Worm (Caenorhabditis elegans) whole organism, L1 larva: ENCODE measurements around the gene B0285.6.

Source experiments
- C34B4.2 ChIP-seq: sonication (generic microtip); optimal IDR thresholded peaks from 2 replicates; lab custom pipeline; 2017; ENCODE audit warnings: mild to moderate bottlenecking, missing genetic modification characterization, missing compliant biosample characterization
- F16B12.6 ChIP-seq: fragments of 150-350 bp; optimal IDR thresholded peaks from 2 replicates; lab custom pipeline; 2014; ENCODE audit warnings: missing biosample characterization, missing genetic modification characterization
- blmp-1 ChIP-seq: fragments of 150-350 bp; optimal IDR thresholded peaks from 2 replicates; lab custom pipeline; 2014; ENCODE audit warnings: missing biosample characterization, missing genetic modification characterization
- dpl-1 ChIP-seq, 3 experiments: fragments of 150-350 bp in 2 of 3; sonication (generic microtip) in 1 of 3; optimal IDR thresholded peaks; 2 replicates each; lab custom pipeline; 2014 to 2017; ENCODE audit warnings: missing biosample characterization in 3 of 3, missing genetic modification characterization in 3 of 3, missing genetic modification reagents in 3 of 3
- efl-1 ChIP-seq, 4 experiments: fragments of 150-350 bp; optimal IDR thresholded peaks in 3 of 4; peaks in 1 of 4; 1 replicate in 1 of 4; 2 replicates in 3 of 4; lab custom pipeline; 2014; ENCODE audit warnings: missing biosample characterization in 2 of 4, missing genetic modification characterization in 2 of 4, missing genetic modification reagents in 2 of 4
- egl-13 ChIP-seq: sonication (generic microtip); optimal IDR thresholded peaks from 2 replicates; lab custom pipeline; 2016; ENCODE audit warnings: missing genotype, missing genetic modification reagents, missing genetic modification characterization, missing compliant biosample characterization
- elt-2 ChIP-seq: sonication (generic microtip); optimal IDR thresholded peaks from 2 replicates; lab custom pipeline; 2016; ENCODE audit warnings: missing genetic modification characterization, mild to moderate bottlenecking, inconsistent platforms, missing compliant biosample characterization, missing genetic modification reagents
- elt-3 ChIP-seq, 6 experiments: fragments of 150-350 bp in 1 of 6; sonication (generic microtip); optimal IDR thresholded peaks; 2 replicates each; lab custom pipeline; 2017 to 2018; ENCODE audit warnings: missing biosample characterization in 6 of 6, missing genetic modification characterization in 6 of 6, inconsistent platforms in 1 of 6
- grh-1 ChIP-seq: fragments of 200-800 bp; sonication (Bioruptor generic); IDR thresholded peaks from 2 replicates; pipeline ENCODE4 v1.3.6; 2022; ENCODE audit warnings: missing genetic modification reagents, missing genetic modification characterization, missing compliant biosample characterization
- lin-14 ChIP-seq: fragments of 200-800 bp; sonication (Bioruptor generic); optimal IDR thresholded peaks from 2 replicates; lab custom pipeline; 2018; ENCODE audit warnings: mild to moderate bottlenecking, missing genetic modification characterization, moderate library complexity, missing compliant biosample characterization
- lin-39 ChIP-seq: fragments of 150-350 bp; optimal IDR thresholded peaks from 2 replicates; lab custom pipeline; 2014; ENCODE audit warnings: missing biosample characterization, missing genetic modification reagents, missing genetic modification characterization
- lir-3 ChIP-seq: sonication (generic microtip); optimal IDR thresholded peaks from 2 replicates; lab custom pipeline; 2016; ENCODE audit warnings: mild to moderate bottlenecking, missing genetic modification characterization, moderate library complexity, missing compliant biosample characterization; ENCODE audit not compliant: poor library complexity
- lsy-2 ChIP-seq, 2 experiments: fragments of 150-350 bp; optimal IDR thresholded peaks; 2 replicates each; lab custom pipeline; 2014; ENCODE audit warnings: missing biosample characterization in 2 of 2, missing genetic modification characterization in 2 of 2
- mep-1 ChIP-seq: fragments of 150-350 bp; optimal IDR thresholded peaks from 2 replicates; lab custom pipeline; 2014; ENCODE audit warnings: missing biosample characterization, missing genetic modification characterization
- nhr-237 ChIP-seq: fragments of 150-350 bp; optimal IDR thresholded peaks from 2 replicates; lab custom pipeline; 2014; ENCODE audit warnings: missing biosample characterization, missing genetic modification characterization
- nhr-28 ChIP-seq: fragments of 150-350 bp; optimal IDR thresholded peaks from 2 replicates; lab custom pipeline; 2014; ENCODE audit warnings: missing biosample characterization, missing genetic modification characterization
- nhr-71 ChIP-seq: sonication (generic microtip); optimal IDR thresholded peaks from 2 replicates; lab custom pipeline; 2016; ENCODE audit warnings: mild to moderate bottlenecking, missing genetic modification characterization, moderate library complexity, missing compliant biosample characterization
- nhr-77 ChIP-seq: fragments of 150-350 bp; optimal IDR thresholded peaks from 2 replicates; lab custom pipeline; 2014; ENCODE audit warnings: missing biosample characterization, missing genetic modification characterization
- nhr-85 ChIP-seq: sonication (generic microtip); peaks from one replicate; lab custom pipeline; 2016; ENCODE audit warnings: missing genetic modification characterization, inconsistent platforms, missing compliant biosample characterization
- skn-1 ChIP-seq: fragments of 150-350 bp; optimal IDR thresholded peaks from 2 replicates; lab custom pipeline; 2014; ENCODE audit warnings: missing biosample characterization, missing genetic modification characterization
- snu-23 ChIP-seq: sonication (generic microtip); optimal IDR thresholded peaks from 2 replicates; lab custom pipeline; 2016; ENCODE audit warnings: missing genetic modification characterization, missing compliant biosample characterization
- unc-130 ChIP-seq: fragments of 150-350 bp; optimal IDR thresholded peaks from 2 replicates; lab custom pipeline; 2017; ENCODE audit warnings: missing biosample characterization, missing genetic modification characterization, inconsistent platforms
- unc-62 ChIP-seq: fragments of 150-350 bp; optimal IDR thresholded peaks from 2 replicates; lab custom pipeline; 2014; ENCODE audit warnings: missing biosample characterization, missing genetic modification reagents, missing genetic modification characterization
- unc-86 ChIP-seq: sonication (generic microtip); optimal IDR thresholded peaks from 2 replicates; lab custom pipeline; 2016; ENCODE audit warnings: missing genetic modification characterization, missing compliant biosample characterization
- unc-98 ChIP-seq: fragments of 200-800 bp; sonication (Bioruptor generic); IDR thresholded peaks from 2 replicates; pipeline ENCODE4 v1.3.6; 2022; ENCODE audit warnings: missing genetic modification characterization, missing compliant biosample characterization
- zag-1 ChIP-seq: fragments of 150-350 bp; optimal IDR thresholded peaks from 2 replicates; lab custom pipeline; 2014; ENCODE audit warnings: missing biosample characterization, missing genetic modification characterization

The B0285.6 gene

DNA sequence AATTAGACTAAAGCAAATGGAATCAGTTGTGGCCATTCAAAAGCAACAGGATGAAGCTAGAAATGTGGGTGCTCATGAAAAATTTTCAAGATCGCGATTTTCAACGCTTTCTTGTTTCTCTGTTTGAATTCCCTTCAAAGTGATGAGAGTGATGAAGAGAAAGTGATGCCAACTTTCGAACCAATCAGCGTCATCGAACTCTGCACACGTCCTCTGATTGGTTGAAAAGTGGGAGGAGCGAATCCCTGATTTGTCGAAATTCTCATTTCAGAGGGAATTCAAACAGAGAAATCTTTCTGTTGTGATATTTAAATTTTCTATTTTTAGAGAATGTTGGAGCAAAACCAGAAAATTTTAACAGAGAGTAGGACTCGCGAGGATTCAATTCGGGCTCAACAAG lies 32.2 kb downstream of the B0285.6 start:
- TF ChIP-seq skn-1: no peak
- TF ChIP-seq efl-1 (optimal IDR thresholded peaks at IDR 0.05; lab: Kevin White, UChicago): no peak
- TF ChIP-seq efl-1 (GFP tag; optimal IDR thresholded peaks at IDR 0.05 in 1 of 2; lab: Kevin White, UChicago): peak in 1 of 2 experiments; percentile 36

DNA sequence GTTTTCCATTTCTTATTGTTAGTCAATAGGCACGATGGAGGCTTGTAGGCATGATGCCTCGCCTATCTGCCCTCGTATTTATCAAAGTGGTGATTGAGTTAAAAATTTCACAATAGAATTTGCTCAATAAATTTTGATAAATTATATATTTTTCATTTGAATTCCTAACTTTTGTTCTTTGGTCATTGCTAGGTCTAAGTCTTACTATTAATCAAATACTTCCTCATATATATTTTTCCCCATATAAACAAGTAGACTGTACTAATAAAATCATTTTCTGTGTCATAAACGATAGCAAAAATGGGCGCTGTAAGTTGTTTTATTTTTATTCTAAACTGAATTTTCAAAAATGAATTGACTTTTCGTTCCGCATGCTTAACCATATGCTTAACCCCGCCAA lies 34.6 kb downstream of the B0285.6 start, which contains the start of gene pals-28:
Gene pals-28 (plus strand): TSS at position 301 of the 400 bp plus-strand sequence.
- no peak for TF ChIP-seq C34B4.2 (tag; lab: Kevin White, UChicago)
- no peak for TF ChIP-seq mep-1 (tag; lab: Kevin White, UChicago)

DNA sequence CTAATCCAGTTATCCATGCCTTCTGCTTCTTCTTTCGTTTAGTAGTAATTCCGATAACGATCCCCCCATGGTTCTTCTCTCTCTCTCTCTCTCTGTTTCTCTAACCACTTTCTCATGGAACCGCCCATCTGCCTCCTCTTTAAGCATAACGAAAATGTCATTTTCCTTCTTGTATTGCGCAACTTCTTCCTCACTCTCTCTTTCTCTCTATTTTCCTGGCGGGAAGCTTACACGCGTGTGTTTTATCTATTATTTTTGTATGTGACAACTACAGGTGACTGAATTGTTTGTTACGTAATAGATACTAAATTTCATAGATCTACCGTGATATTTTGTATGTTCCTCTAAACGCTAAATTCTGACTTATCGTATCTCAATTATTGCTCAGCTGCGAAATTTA lies 40.5 kb downstream of the B0285.6 start:
- TF ChIP-seq blmp-1 (tag; lab: Kevin White, UChicago) (peak; percentile 61), nhr-71 (tag; lab: Kevin White, UChicago) (no peak)
- TF ChIP-seq, all 84 proteins: peak for 1

ce11 chrIII:4391319-4391718 lies 41.4 kb downstream of the B0285.6 start:
- TF ChIP-seq blmp-1 (tag; lab: Kevin White, UChicago) (peak; percentile 88), lin-39 (tag; lab: Kevin White, UChicago) (no peak), C34B4.2 (tag; lab: Kevin White, UChicago) (no peak), snu-23 (GFP tag; lab: Kevin White, UChicago) (no peak)
- TF ChIP-seq, all 84 proteins: peak for 1

DNA sequence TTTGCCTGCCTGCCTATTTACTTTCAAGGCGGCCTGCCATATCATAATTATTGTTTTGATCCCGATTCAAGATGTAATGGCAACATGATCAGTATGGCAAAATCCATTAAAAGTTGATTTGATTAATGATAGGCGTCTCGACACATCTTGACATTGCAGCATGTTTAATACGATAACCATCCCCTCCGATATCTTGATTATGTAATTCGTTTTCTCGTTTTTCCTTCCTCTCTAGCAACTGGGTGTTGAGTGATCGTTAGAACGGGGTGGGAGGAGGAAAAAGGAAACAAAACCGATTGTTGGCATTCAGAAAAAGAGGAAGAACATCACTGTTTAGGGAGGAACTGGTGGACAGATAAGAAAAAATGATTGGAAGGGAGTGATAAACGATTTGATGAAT lies 42.0 kb downstream of the B0285.6 start:
- TF ChIP-seq unc-98: no peak
- TF ChIP-seq nhr-85 (tag; lab: Kevin White, UChicago): peak; percentile 49
- TF ChIP-seq blmp-1 (tag; lab: Kevin White, UChicago): peak; percentile 72
- TF ChIP-seq nhr-237 (tag; lab: Kevin White, UChicago): no peak
- no peak for TF ChIP-seq nhr-71 (tag; lab: Kevin White, UChicago)
- TF ChIP-seq elt-3 (tag; optimal IDR thresholded peaks at IDR 0.05; lab: Kevin White, UChicago): peak in 1 of 6 experiments; percentile 39

DNA sequence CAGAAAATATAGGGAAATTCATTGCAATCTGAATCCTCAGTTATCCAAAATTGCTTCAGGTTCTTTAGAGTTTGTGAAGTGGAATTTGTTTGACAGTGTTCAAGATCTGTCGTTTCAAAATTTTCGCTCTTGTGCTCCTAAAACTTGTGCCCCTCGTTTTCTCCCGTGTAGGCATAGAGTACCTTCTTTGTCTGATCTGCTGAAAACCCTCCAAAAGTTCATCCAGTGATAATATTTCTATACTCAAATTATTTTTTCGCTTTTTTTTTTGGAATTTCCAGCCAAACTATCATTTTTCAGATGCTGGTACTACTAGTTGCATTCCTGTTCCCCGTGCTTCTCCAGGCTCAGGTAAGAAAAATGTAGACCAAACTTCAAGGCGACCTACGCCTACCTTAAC lies 44.6 kb downstream of the B0285.6 start, which contains the start of gene R07E5.4:
Gene R07E5.4 (plus strand): TSS at position 301 of the 400 bp plus-strand sequence.
- TF ChIP-seq unc-130: no peak
- no peak for TF ChIP-seq dpl-1 (GFP tag; optimal IDR thresholded peaks at IDR 0.05; lab: Kevin White, UChicago)
- no peak for TF ChIP-seq elt-3 (tag; optimal IDR thresholded peaks at IDR 0.05; lab: Kevin White, UChicago)
- no peak for TF ChIP-seq nhr-28
- TF ChIP-seq F16B12.6 (tag; lab: Kevin White, UChicago): no peak
- TF ChIP-seq zag-1: no peak
- no peak for TF ChIP-seq nhr-77 (tag; lab: Kevin White, UChicago)
- no peak for TF ChIP-seq lir-3 (tag; lab: Kevin White, UChicago)

- TF ChIP-seq unc-62 (GFP tag; lab: Kevin White, UChicago): no peak
- no peak for TF ChIP-seq lsy-2 (tag; optimal IDR thresholded peaks at IDR 0.05; lab: Kevin White, UChicago)
- TF ChIP-seq elt-2 (tag; lab: Kevin White, UChicago): no peak
- no peak for TF ChIP-seq grh-1
- TF ChIP-seq egl-13 (tag; lab: Kevin White, UChicago): no peak
- TF ChIP-seq unc-86 (tag; lab: Kevin White, UChicago): no peak
- TF ChIP-seq, all 84 proteins: peak for 0
Observed at ce11 chrIII:4395857-4396256, 46.0 kb downstream of the B0285.6 start.

DNA sequence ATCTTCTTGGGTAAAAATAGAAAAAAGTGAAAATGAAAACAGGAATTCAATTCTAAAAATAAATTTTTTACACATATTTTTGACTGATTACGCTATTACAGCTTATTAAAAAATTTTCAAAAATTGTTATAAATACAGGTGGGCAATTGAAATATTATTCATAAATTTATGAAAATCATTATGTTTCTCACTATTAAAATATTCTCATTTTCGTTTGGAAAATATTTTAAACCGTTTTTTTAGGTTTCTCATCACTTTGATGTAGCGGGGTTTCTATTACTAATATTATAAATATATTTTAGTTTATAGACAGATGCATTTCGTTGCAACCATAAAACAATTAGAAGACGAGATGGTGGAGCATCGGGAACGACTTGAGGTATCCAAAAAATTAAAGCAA lies 47.2 kb downstream of the B0285.6 start, which contains the start of gene R07E5.5:
Gene R07E5.5 (plus strand): TSS at position 301 of the 400 bp plus-strand sequence.
- TF ChIP-seq lin-14 (GFP tag; lab: Kevin White, UChicago): no peak
